Fruit fly (Drosophila melanogaster) S2 (cell line): ENCODE results near the gene lap.

ENCODE experiments used
- CG8478 ChIP-seq: fragments of >200 bp; optimal IDR thresholded peaks from 2 replicates; lab custom pipeline; 2018
- CTCF ChIP-seq, 2 experiments: fragments of >200 bp; optimal IDR thresholded peaks; 2 replicates each; lab custom pipeline; 2018

Gene lap

dm6 chr3R:7246889-7247288, 60.1 kb downstream of the lap start, which contains the start of the genes Noc3 and CG10053:
Gene Noc3 (minus strand): TSS chr3R:7246969.
Gene CG10053 (plus strand): TSS chr3R:7247090.
- TF ChIP-seq CG8478 (lab: Kevin White, UChicago) (no peak), CTCF (optimal IDR thresholded peaks at IDR 0.05; lab: Kevin White, UChicago) (no peak)

dm6 chr3R:7249460-7249859, 62.7 kb downstream of the lap start, which contains the start of the genes CG1227 and Dtwd2:
Gene CG1227 (minus strand): TSS chr3R:7249738.
Gene Dtwd2 (plus strand): TSS chr3R:7249795.
- TF ChIP-seq CTCF (optimal IDR thresholded peaks at IDR 0.05; lab: Kevin White, UChicago) = no peak
- TF ChIP-seq CG8478 (lab: Kevin White, UChicago) = no peak
